Fruit fly (Drosophila melanogaster) whole organism, embryonic: ENCODE data around the gene CG14352.

Source experiments
- BEAF-32 ChIP-seq: fragments of 200-800 bp; sonication (Bioruptor generic); optimal IDR thresholded peaks from 3 replicates; lab custom pipeline; 2017; ENCODE audit warnings: missing biosample characterization, missing genetic modification characterization, mild to moderate bottlenecking, moderate library complexity, missing genetic modification reagents
- CG10543 ChIP-seq: fragments of 200-800 bp; sonication (Bioruptor generic); optimal IDR thresholded peaks from 3 replicates; lab custom pipeline; 2017; ENCODE audit warnings: missing biosample characterization, mild to moderate bottlenecking, missing genetic modification characterization, moderate library complexity
- CG10959 ChIP-seq: fragments of 200-800 bp; sonication (Bioruptor generic); IDR thresholded peaks from 2 replicates; pipeline ENCODE4 v1.3.6; 2022; ENCODE audit warnings: missing biosample characterization, missing genetic modification characterization
- CG12659 ChIP-seq: fragments of 200-800 bp; sonication (Bioruptor generic); optimal IDR thresholded peaks from 3 replicates; lab custom pipeline; 2017; ENCODE audit warnings: mild to moderate bottlenecking, missing biosample characterization, missing genetic modification reagents, missing genetic modification characterization
- CG13424 ChIP-seq: fragments of 200-800 bp; sonication (Bioruptor generic); optimal IDR thresholded peaks from 2 replicates; lab custom pipeline; 2019; ENCODE audit warnings: missing biosample characterization, mild to moderate bottlenecking, missing genetic modification characterization, moderate library complexity
- CG15269 ChIP-seq: fragments of 200-800 bp; sonication (Bioruptor generic); optimal IDR thresholded peaks from 2 replicates; lab custom pipeline; 2018; ENCODE audit warnings: missing biosample characterization, mild to moderate bottlenecking, missing genetic modification characterization, moderate library complexity
- CG17328 ChIP-seq: fragments of 200-800 bp; sonication (Bioruptor generic); IDR thresholded peaks from 2 replicates; pipeline ENCODE4 v1.3.6; 2022; ENCODE audit warnings: missing biosample characterization, missing genetic modification characterization
- CG18619 ChIP-seq: fragments of 200-800 bp; sonication (Bioruptor generic); optimal IDR thresholded peaks from 3 replicates; lab custom pipeline; 2017; ENCODE audit warnings: missing biosample characterization, mild to moderate bottlenecking, missing genetic modification characterization
- CG2120 ChIP-seq: fragments of 200-800 bp; sonication (Bioruptor generic); optimal IDR thresholded peaks from 3 replicates; lab custom pipeline; 2016; ENCODE audit warnings: missing biosample characterization, missing genetic modification characterization
- CG2712 ChIP-seq: fragments of 200-800 bp; optimal IDR thresholded peaks from 3 replicates; lab custom pipeline; 2019; ENCODE audit warnings: missing biosample characterization, mild to moderate bottlenecking, missing genetic modification characterization, moderate library complexity
- CG34224 ChIP-seq: fragments of 200-800 bp; sonication (Bioruptor generic); IDR thresholded peaks from 3 replicates; pipeline ENCODE4 v1.3.6; 2022; ENCODE audit warnings: missing biosample characterization, missing genetic modification characterization; ENCODE audit not compliant: partially characterized antibody
- CG3995 ChIP-seq: fragments of 200-800 bp; sonication (Bioruptor generic); optimal IDR thresholded peaks from 3 replicates; lab custom pipeline; 2016; ENCODE audit warnings: missing biosample characterization, missing genetic modification characterization
- CG4282 ChIP-seq: fragments of 200-800 bp; sonication (Bioruptor generic); optimal IDR thresholded peaks from 2 replicates; lab custom pipeline; 2016; ENCODE audit warnings: missing biosample characterization, missing genetic modification characterization
- CG4424 ChIP-seq: fragments of 200-800 bp; sonication (Bioruptor generic); optimal IDR thresholded peaks from 3 replicates; lab custom pipeline; 2016; ENCODE audit warnings: missing biosample characterization, missing genetic modification characterization
- CG8089 ChIP-seq: fragments of 200-800 bp; sonication (Bioruptor generic); optimal IDR thresholded peaks from 3 replicates; lab custom pipeline; 2016; ENCODE audit warnings: missing biosample characterization, missing genetic modification characterization
- CG8359 ChIP-seq: fragments of 200-800 bp; sonication (Bioruptor generic); optimal IDR thresholded peaks from 2 replicates; lab custom pipeline; 2017; ENCODE audit warnings: missing biosample characterization, mild to moderate bottlenecking, missing genetic modification characterization, borderline replicate concordance
- CG8478 ChIP-seq: fragments of >200 bp; optimal IDR thresholded peaks from 2 replicates; lab custom pipeline; 2018
- CG9727 ChIP-seq: fragments of 200-800 bp; sonication (Bioruptor generic); optimal IDR thresholded peaks from 3 replicates; lab custom pipeline; 2017; ENCODE audit warnings: missing biosample characterization, mild to moderate bottlenecking, missing genetic modification characterization
- CrebB ChIP-seq: fragments of 200-800 bp; sonication (Bioruptor generic); optimal IDR thresholded peaks from 3 replicates; lab custom pipeline; 2018; ENCODE audit warnings: missing biosample characterization, mild to moderate bottlenecking, missing genetic modification characterization
- Dbx ChIP-seq: fragments of 200-800 bp; sonication (Bioruptor generic); IDR thresholded peaks from 3 replicates; pipeline ENCODE4 v1.3.6; 2022; ENCODE audit warnings: missing biosample characterization, missing genetic modification characterization
- Deaf1 ChIP-seq: fragments of 200-800 bp; optimal IDR thresholded peaks from 3 replicates; lab custom pipeline; 2019; ENCODE audit warnings: missing biosample characterization, mild to moderate bottlenecking, missing genetic modification characterization, moderate library complexity
- Dip3 ChIP-seq: fragments of 200-800 bp; sonication (Bioruptor generic); optimal IDR thresholded peaks from 3 replicates; lab custom pipeline; 2016; ENCODE audit warnings: missing biosample characterization, missing genetic modification characterization
- Dll ChIP-seq: fragments of 200-800 bp; sonication (Bioruptor generic); IDR thresholded peaks from 4 replicates; pipeline ENCODE4 v1.3.6; 2022; ENCODE audit warnings: missing biosample characterization, missing genetic modification characterization; ENCODE audit not compliant: partially characterized antibody
- Fer2 ChIP-seq: fragments of 200-800 bp; sonication (Bioruptor generic); optimal IDR thresholded peaks from 2 replicates; lab custom pipeline; 2018; ENCODE audit warnings: missing biosample characterization, mild to moderate bottlenecking, missing genetic modification characterization, moderate library complexity
- Fer3 ChIP-seq: fragments of 200-800 bp; sonication (Bioruptor generic); optimal IDR thresholded peaks from 2 replicates; lab custom pipeline; 2018; ENCODE audit warnings: missing biosample characterization, mild to moderate bottlenecking, missing genetic modification characterization, moderate library complexity
- Max ChIP-seq: fragments of 200-800 bp; sonication (Bioruptor generic); optimal IDR thresholded peaks from 2 replicates; lab custom pipeline; 2016; ENCODE audit warnings: missing biosample characterization, mild to moderate bottlenecking, missing genetic modification characterization
- Neu2 ChIP-seq: fragments of 200-800 bp; sonication (Bioruptor generic); optimal IDR thresholded peaks from 3 replicates; lab custom pipeline; 2016; ENCODE audit warnings: missing biosample characterization, missing genetic modification characterization, borderline replicate concordance
- Poxn ChIP-seq: fragments of 200-800 bp; sonication (Bioruptor generic); IDR thresholded peaks from 2 replicates; pipeline ENCODE4 v1.3.6; 2022; ENCODE audit warnings: missing biosample characterization, missing genetic modification characterization
- Sry-β ChIP-seq: fragments of 200-800 bp; sonication (Bioruptor generic); optimal IDR thresholded peaks from 2 replicates; lab custom pipeline; 2018; ENCODE audit warnings: missing biosample characterization, mild to moderate bottlenecking, missing genetic modification characterization, moderate library complexity
- Ssrp ChIP-seq: fragments of 200-800 bp; sonication (Bioruptor generic); optimal IDR thresholded peaks from 2 replicates; lab custom pipeline; 2018; ENCODE audit warnings: missing biosample characterization, mild to moderate bottlenecking, missing genetic modification characterization, moderate library complexity
- Tbp ChIP-seq: fragments of >200 bp; optimal IDR thresholded peaks from 2 replicates; lab custom pipeline; 2018; ENCODE audit warnings: missing biosample characterization, missing genetic modification characterization
- al ChIP-seq: fragments of 200-800 bp; sonication (Bioruptor generic); IDR thresholded peaks from 2 replicates; pipeline ENCODE4 v1.3.6; 2022; ENCODE audit warnings: missing biosample characterization, missing genetic modification characterization
- bigmax ChIP-seq: fragments of 200-800 bp; sonication (Bioruptor generic); optimal IDR thresholded peaks from 2 replicates; lab custom pipeline; 2018; ENCODE audit warnings: missing biosample characterization, mild to moderate bottlenecking, missing genetic modification characterization
- bowl ChIP-seq: fragments of 200-800 bp; sonication (Bioruptor generic); IDR thresholded peaks from 2 replicates; pipeline ENCODE4 v1.3.6; 2022; ENCODE audit warnings: missing biosample characterization, missing genetic modification characterization
- bsh ChIP-seq, 2 experiments: fragments of 200-800 bp; sonication (Bioruptor generic); optimal IDR thresholded peaks; 2 replicates each; lab custom pipeline; 2017 to 2018; ENCODE audit warnings: mild to moderate bottlenecking in 2 of 2, missing biosample characterization in 2 of 2, missing genetic modification characterization in 2 of 2, moderate library complexity in 1 of 2
- cato ChIP-seq: fragments of 200-800 bp; sonication (Bioruptor generic); optimal IDR thresholded peaks from 2 replicates; lab custom pipeline; 2016; ENCODE audit warnings: missing biosample characterization, missing genetic modification characterization, borderline replicate concordance
- crp ChIP-seq, 2 experiments: fragments of 200-800 bp; sonication (Bioruptor generic); optimal IDR thresholded peaks; 2 replicates in 1 of 2; 3 replicates in 1 of 2; lab custom pipeline; 2017; ENCODE audit warnings: missing biosample characterization in 2 of 2, missing genetic modification characterization in 2 of 2, mild to moderate bottlenecking in 1 of 2, moderate library complexity in 1 of 2
- en ChIP-seq: fragments of 200-800 bp; sonication (Bioruptor generic); optimal IDR thresholded peaks from 2 replicates; lab custom pipeline; 2016; ENCODE audit warnings: missing biosample characterization, missing genetic modification characterization
- ewg ChIP-seq: fragments of 200-800 bp; sonication (Bioruptor generic); optimal IDR thresholded peaks from 3 replicates; lab custom pipeline; 2017; ENCODE audit warnings: mild to moderate bottlenecking, missing biosample characterization, missing genetic modification reagents, missing genetic modification characterization
- fru ChIP-seq: fragments of >200 bp; optimal IDR thresholded peaks from 2 replicates; lab custom pipeline; 2017
- pfk ChIP-seq: fragments of 200-800 bp; sonication (Bioruptor generic); optimal IDR thresholded peaks from 2 replicates; lab custom pipeline; 2018; ENCODE audit warnings: missing biosample characterization, mild to moderate bottlenecking, missing genetic modification characterization, moderate library complexity
- phol ChIP-seq: fragments of 200-800 bp; sonication (Bioruptor generic); optimal IDR thresholded peaks from 3 replicates; lab custom pipeline; 2018; ENCODE audit warnings: missing biosample characterization, mild to moderate bottlenecking, missing genetic modification characterization, moderate library complexity
- pnt ChIP-seq: fragments of 200-800 bp; sonication (Bioruptor generic); optimal IDR thresholded peaks from 3 replicates; lab custom pipeline; 2016; ENCODE audit warnings: missing biosample characterization, missing genetic modification characterization
- pros ChIP-seq: fragments of 200-800 bp; sonication (Bioruptor generic); optimal IDR thresholded peaks from 3 replicates; lab custom pipeline; 2019; ENCODE audit warnings: missing biosample characterization, mild to moderate bottlenecking, missing genetic modification characterization, moderate library complexity
- ro ChIP-seq: fragments of 200-800 bp; sonication (Bioruptor generic); IDR thresholded peaks from 2 replicates; pipeline ENCODE4 v1.3.6; 2022; ENCODE audit warnings: missing biosample characterization, missing genetic modification characterization
- salm ChIP-seq: fragments of 200-800 bp; sonication (Bioruptor generic); optimal IDR thresholded peaks from 2 replicates; lab custom pipeline; 2018; ENCODE audit warnings: missing biosample characterization, mild to moderate bottlenecking, missing genetic modification characterization
- stwl ChIP-seq: fragments of 200-800 bp; sonication (Bioruptor generic); optimal IDR thresholded peaks from 3 replicates; lab custom pipeline; 2018; ENCODE audit warnings: missing biosample characterization, mild to moderate bottlenecking, missing genetic modification characterization, moderate library complexity
- ttk ChIP-seq: fragments of 200-800 bp; sonication (Bioruptor generic); IDR thresholded peaks from 2 replicates; pipeline ENCODE4 v2.1.2; 2022; ENCODE audit warnings: missing biosample characterization, missing genetic modification characterization
- vfl ChIP-seq: fragments of 200-800 bp; sonication (Bioruptor generic); optimal IDR thresholded peaks from 2 replicates; lab custom pipeline; 2016; ENCODE audit warnings: missing biosample characterization, missing genetic modification characterization
- vnd ChIP-seq: fragments of 200-800 bp; sonication (Bioruptor generic); IDR thresholded peaks from 3 replicates; pipeline ENCODE4 v1.3.6; 2022; ENCODE audit warnings: missing biosample characterization, missing genetic modification characterization; ENCODE audit not compliant: partially characterized antibody

Gene CG14352

DNA sequence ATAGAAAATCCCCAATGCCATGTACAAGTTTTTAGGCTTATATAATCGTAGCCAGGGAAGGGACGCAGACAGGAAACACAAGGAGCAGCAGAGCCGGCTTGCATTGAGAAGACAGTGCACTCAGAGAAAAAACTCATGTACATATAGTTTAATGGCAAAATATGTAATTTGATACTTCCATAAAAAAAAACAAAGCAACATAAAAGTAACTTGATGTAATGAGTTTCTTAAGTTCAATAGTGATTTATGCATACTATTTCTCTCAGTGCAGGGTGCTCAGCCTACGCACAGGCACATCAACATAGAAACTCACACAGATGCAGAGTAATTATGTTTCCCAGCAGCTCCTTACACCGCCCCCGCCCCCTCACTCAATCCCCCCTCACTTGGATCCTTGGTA, 9.6 kb downstream of the CG14352 start (continued):
- TF ChIP-seq crp (GFP tag; optimal IDR thresholded peaks at IDR 0.05; lab: Kevin White, UChicago) (peak in 1 of 2 experiments; percentile 2), CG10543 (peak; percentile 72), pros (GFP tag; lab: Kevin White, UChicago) (no peak), CG10959 (0 out of 2 replicates have a peak, but pooled peaks have one; percentile 19), CG8089 (GFP tag; lab: Kevin White, UChicago) (peak; percentile 43), CG2120 (GFP tag; lab: Kevin White, UChicago) (peak; percentile 80), ttk (GFP tag; lab: Robert Waterston, UW) (peak; percentile 74), CG17328 (GFP tag; lab: Robert Waterston, UW) (peak; percentile 61), bsh (GFP tag; optimal IDR thresholded peaks at IDR 0.05; lab: Kevin White, UChicago) (peak in 1 of 2 experiments; percentile 64), phol (tag; lab: Kevin White, UChicago) (peak; percentile 50), vfl (peak; percentile 29), Fer3 (tag; lab: Kevin White, UChicago) (peak; percentile 50), bowl (GFP tag; lab: Robert Waterston, UW) (peak; percentile 31; the same call in 1 of the 2 replicates), CG2712 (tag; lab: Kevin White, UChicago) (peak; percentile 51), CG8478 (lab: Kevin White, UChicago) (no peak), CG4424 (peak; percentile 37), cato (GFP tag; lab: Kevin White, UChicago) (peak; percentile 1), Fer2 (tag; lab: Kevin White, UChicago) (no peak), Dip3 (GFP tag; lab: Kevin White, UChicago) (no peak), salm (tag; lab: Kevin White, UChicago) (peak; percentile 53), CG18619 (GFP tag; lab: Kevin White, UChicago) (peak; percentile 62), al (no peak), pfk (no peak), Deaf1 (tag; lab: Kevin White, UChicago) (peak; percentile 46), pnt (GFP tag; lab: Kevin White, UChicago) (peak; percentile 40), CG9727 (GFP tag; lab: Kevin White, UChicago) (peak; percentile 63), CG13424 (tag; lab: Kevin White, UChicago) (peak; percentile 72), ro (GFP tag; lab: Robert Waterston, UW) (no peak), Ssrp (tag; lab: Kevin White, UChicago) (peak; percentile 59), Dbx (GFP tag; lab: Robert Waterston, UW) (peak; percentile 82), Max (GFP tag; lab: Kevin White, UChicago) (no peak), CG15269 (peak; percentile 80), CG8359 (GFP tag; lab: Kevin White, UChicago) (no peak), CG34224 (GFP tag; lab: Robert Waterston, UW) (no peak), Dll (GFP tag; lab: Robert Waterston, UW) (no peak), BEAF-32 (GFP tag; lab: Kevin White, UChicago) (no peak), Tbp (GFP tag; lab: Kevin White, UChicago) (no peak), bigmax (GFP tag; lab: Kevin White, UChicago) (no peak), en (no peak), CG12659 (GFP tag; lab: Kevin White, UChicago) (peak; percentile 71), Sry-β (GFP tag; lab: Kevin White, UChicago) (no peak), CrebB (tag; lab: Kevin White, UChicago) (peak; percentile 53), stwl (tag; lab: Kevin White, UChicago) (no peak), Neu2 (GFP tag; lab: Kevin White, UChicago) (no peak), ewg (GFP tag; lab: Kevin White, UChicago) (peak; percentile 55), Poxn (GFP tag; lab: Robert Waterston, UW) (peak; percentile 20; the same call in 1 of the 2 replicates), CG3995 (GFP tag; lab: Kevin White, UChicago) (no peak), CG4282 (GFP tag; lab: Kevin White, UChicago) (no peak), vnd (GFP tag; lab: Robert Waterston, UW) (no peak), fru (no peak)
